Worm (Caenorhabditis elegans) whole organism, late embryonic: Measurements from ENCODE around the gene nhr-249.

Experiments
- ceh-31 ChIP-seq: sonication (generic microtip); optimal IDR thresholded peaks from 2 replicates; lab custom pipeline; 2016; ENCODE audit warnings: missing genetic modification characterization, missing compliant biosample characterization
- ceh-34 ChIP-seq: sonication (generic microtip); optimal IDR thresholded peaks from 2 replicates; lab custom pipeline; 2016; ENCODE audit warnings: mild to moderate bottlenecking, missing genetic modification characterization, missing compliant biosample characterization
- dmd-4 ChIP-seq: sonication (generic microtip); optimal IDR thresholded peaks from 2 replicates; lab custom pipeline; 2016; ENCODE audit warnings: borderline replicate concordance, missing genetic modification characterization, missing compliant biosample characterization
- gmeb-2 ChIP-seq: sonication (generic microtip); optimal IDR thresholded peaks from 2 replicates; lab custom pipeline; 2016; ENCODE audit warnings: missing genetic modification characterization, inconsistent platforms, missing compliant biosample characterization
- hlh-30 ChIP-seq: sonication (generic microtip); optimal IDR thresholded peaks from 2 replicates; lab custom pipeline; 2017; ENCODE audit warnings: antibody characterized with exemption, missing genetic modification characterization, missing compliant biosample characterization; ENCODE audit not compliant: insufficient read depth
- lin-11 ChIP-seq: fragments of 200-800 bp; sonication (Bioruptor generic); optimal IDR thresholded peaks from 2 replicates; lab custom pipeline; 2018; ENCODE audit warnings: mild to moderate bottlenecking, missing genetic modification characterization, missing compliant biosample characterization
- nfya-1 ChIP-seq: sonication (generic microtip); optimal IDR thresholded peaks from 2 replicates; lab custom pipeline; 2017; ENCODE audit warnings: missing genetic modification characterization, mild to moderate bottlenecking, missing compliant biosample characterization, antibody characterized with exemption, moderate library complexity
- nhr-232 ChIP-seq: sonication (generic microtip); optimal IDR thresholded peaks from 2 replicates; lab custom pipeline; 2016; ENCODE audit warnings: missing genetic modification characterization, missing compliant biosample characterization
- pat-9 ChIP-seq: fragments of 200-800 bp; sonication (Bioruptor generic); optimal IDR thresholded peaks from 2 replicates; lab custom pipeline; 2018; ENCODE audit warnings: mild to moderate bottlenecking, missing genetic modification characterization, moderate library complexity, missing compliant biosample characterization
- pha-4 ChIP-seq: fragments of 150-350 bp; optimal IDR thresholded peaks from 2 replicates; lab custom pipeline; 2018; ENCODE audit warnings: missing biosample characterization, missing genetic modification reagents, missing genetic modification characterization
- pqm-1 ChIP-seq: sonication (generic microtip); optimal IDR thresholded peaks from 2 replicates; lab custom pipeline; 2016; ENCODE audit warnings: missing genetic modification characterization, missing compliant biosample characterization

DNA sequence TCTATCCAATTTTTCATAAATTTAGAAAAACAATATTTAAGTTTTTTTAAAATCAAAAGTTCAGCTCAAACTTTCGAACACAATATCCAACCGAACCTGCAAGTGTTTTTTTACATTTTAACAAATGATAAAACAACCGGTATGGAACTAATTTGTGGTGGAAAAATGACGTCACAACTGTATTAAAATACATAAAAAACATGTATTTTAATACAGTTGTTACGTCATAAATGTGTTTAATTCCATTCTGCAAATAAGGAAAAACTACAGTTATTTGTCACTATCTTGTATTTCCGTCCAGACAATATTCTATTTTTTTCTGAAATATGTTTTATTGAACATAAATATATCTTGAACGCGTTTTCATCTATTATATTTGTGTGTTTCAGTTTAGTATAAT, 39.9 kb upstream of the nhr-249 start:
- TF ChIP-seq lin-11 (tag; lab: Kevin White, UChicago) (no peak), dmd-4 (tag; lab: Kevin White, UChicago) (no peak), pqm-1 (tag; lab: Kevin White, UChicago) (no peak), nhr-232 (tag; lab: Kevin White, UChicago) (no peak), pha-4 (tag; lab: Kevin White, UChicago) (no peak), ceh-34 (tag; lab: Kevin White, UChicago) (no peak), hlh-30 (tag; lab: Kevin White, UChicago) (no peak), gmeb-2 (tag; lab: Kevin White, UChicago) (no peak), ceh-31 (tag; lab: Kevin White, UChicago) (no peak), nfya-1 (no peak), pat-9 (tag; lab: Kevin White, UChicago) (no peak)
